Fruit fly (Drosophila melanogaster) whole organism, embryonic: ENCODE measurements around the gene Fpgs1.

Source experiments
- Atf3 ChIP-seq: fragments of 200-800 bp; sonication (Bioruptor generic); optimal IDR thresholded peaks from 3 replicates; lab custom pipeline; 2016; ENCODE audit warnings: missing biosample characterization, missing genetic modification characterization
- Atf6 ChIP-seq: fragments of 200-800 bp; sonication (Bioruptor generic); IDR thresholded peaks from 2 replicates; pipeline ENCODE4 v1.3.6; 2022; ENCODE audit warnings: missing biosample characterization, missing genetic modification characterization
- CG12219 ChIP-seq: fragments of 200-800 bp; sonication (Bioruptor generic); optimal IDR thresholded peaks from 3 replicates; lab custom pipeline; 2018; ENCODE audit warnings: missing biosample characterization, mild to moderate bottlenecking, missing genetic modification characterization
- CG14050 ChIP-seq: fragments of 200-800 bp; sonication (Bioruptor generic); IDR thresholded peaks from 3 replicates; pipeline ENCODE4 v1.3.6; 2022; ENCODE audit warnings: missing biosample characterization, missing genetic modification characterization
- CG15696 ChIP-seq: fragments of 200-800 bp; sonication (Bioruptor generic); optimal IDR thresholded peaks from 2 replicates; lab custom pipeline; 2019; ENCODE audit warnings: missing biosample characterization, mild to moderate bottlenecking, missing genetic modification characterization, moderate library complexity
- CG18619 ChIP-seq: fragments of 200-800 bp; sonication (Bioruptor generic); optimal IDR thresholded peaks from 3 replicates; lab custom pipeline; 2017; ENCODE audit warnings: missing biosample characterization, mild to moderate bottlenecking, missing genetic modification characterization
- CG2712 ChIP-seq: fragments of 200-800 bp; optimal IDR thresholded peaks from 3 replicates; lab custom pipeline; 2019; ENCODE audit warnings: missing biosample characterization, mild to moderate bottlenecking, missing genetic modification characterization, moderate library complexity
- CG2889 ChIP-seq: fragments of 200-800 bp; sonication (Bioruptor generic); IDR thresholded peaks from 3 replicates; pipeline ENCODE4 v1.3.6; 2022; ENCODE audit warnings: missing biosample characterization, missing genetic modification characterization
- CG31441 ChIP-seq: fragments of 200-800 bp; sonication (Bioruptor generic); IDR thresholded peaks from 2 replicates; pipeline ENCODE4 v1.3.6; 2022; ENCODE audit warnings: missing biosample characterization, missing genetic modification characterization
- CG33213 ChIP-seq: fragments of 200-800 bp; sonication (Bioruptor generic); optimal IDR thresholded peaks from 3 replicates; lab custom pipeline; 2016; ENCODE audit warnings: missing biosample characterization, missing genetic modification characterization
- CG5953 ChIP-seq: fragments of 200-800 bp; sonication (Bioruptor generic); IDR thresholded peaks from 2 replicates; pipeline ENCODE4 v1.3.6; 2022; ENCODE audit warnings: missing biosample characterization, missing genetic modification characterization
- CG7987 ChIP-seq: fragments of 200-800 bp; sonication (Bioruptor generic); optimal IDR thresholded peaks from 2 replicates; lab custom pipeline; 2018; ENCODE audit warnings: missing biosample characterization, mild to moderate bottlenecking, missing genetic modification characterization, moderate library complexity
- CG8359 ChIP-seq: fragments of 200-800 bp; sonication (Bioruptor generic); optimal IDR thresholded peaks from 2 replicates; lab custom pipeline; 2017; ENCODE audit warnings: missing biosample characterization, mild to moderate bottlenecking, missing genetic modification characterization, borderline replicate concordance
- CG8388 ChIP-seq: fragments of 200-800 bp; sonication (Bioruptor generic); optimal IDR thresholded peaks from 2 replicates; lab custom pipeline; 2019; ENCODE audit warnings: missing biosample characterization, mild to moderate bottlenecking, missing genetic modification characterization, moderate library complexity
- CG9797 ChIP-seq: fragments of 200-800 bp; sonication (Bioruptor generic); optimal IDR thresholded peaks from 3 replicates; lab custom pipeline; 2018; ENCODE audit warnings: missing biosample characterization, mild to moderate bottlenecking, missing genetic modification characterization
- CrebB ChIP-seq: fragments of 200-800 bp; sonication (Bioruptor generic); optimal IDR thresholded peaks from 3 replicates; lab custom pipeline; 2018; ENCODE audit warnings: missing biosample characterization, mild to moderate bottlenecking, missing genetic modification characterization
- Ets65A ChIP-seq: fragments of 200-800 bp; sonication (Bioruptor generic); peaks from one replicate; lab custom pipeline; 2016; ENCODE audit warnings: missing biosample characterization, missing genetic modification characterization
- Ets97D ChIP-seq: fragments of 200-800 bp; sonication (Bioruptor generic); optimal IDR thresholded peaks from 3 replicates; lab custom pipeline; 2016; ENCODE audit warnings: missing biosample characterization, missing genetic modification characterization
- HmgD ChIP-seq: fragments of 200-800 bp; sonication (Bioruptor generic); optimal IDR thresholded peaks from 3 replicates; lab custom pipeline; 2016; ENCODE audit warnings: missing biosample characterization, missing genetic modification characterization
- Hr51 ChIP-seq, 2 experiments: fragments of 200-800 bp; sonication (Bioruptor generic); optimal IDR thresholded peaks; 2 replicates in 1 of 2; 3 replicates in 1 of 2; lab custom pipeline; 2016 to 2018; ENCODE audit warnings: missing biosample characterization in 2 of 2, missing genetic modification characterization in 2 of 2, mild to moderate bottlenecking in 1 of 2, moderate library complexity in 1 of 2
- Poxn ChIP-seq: fragments of 200-800 bp; sonication (Bioruptor generic); IDR thresholded peaks from 2 replicates; pipeline ENCODE4 v1.3.6; 2022; ENCODE audit warnings: missing biosample characterization, missing genetic modification characterization
- Sox100B ChIP-seq: fragments of 200-800 bp; sonication (Bioruptor generic); optimal IDR thresholded peaks from 3 replicates; lab custom pipeline; 2018; ENCODE audit warnings: missing biosample characterization, mild to moderate bottlenecking, missing genetic modification characterization
- Sry-δ ChIP-seq: fragments of 200-800 bp; sonication (Bioruptor generic); optimal IDR thresholded peaks from 2 replicates; lab custom pipeline; 2016; ENCODE audit warnings: missing biosample characterization, missing genetic modification characterization
- Tbp ChIP-seq: fragments of >200 bp; optimal IDR thresholded peaks from 2 replicates; lab custom pipeline; 2018; ENCODE audit warnings: missing biosample characterization, missing genetic modification characterization
- Trl ChIP-seq, 3 experiments: fragments of >200 bp in 2 of 3; fragments of 200-800 bp in 1 of 3; sonication (Bioruptor generic) in 1 of 3; optimal IDR thresholded peaks; 2 replicates in 1 of 3; 3 replicates in 2 of 3; lab custom pipeline; 2016 to 2017; ENCODE audit warnings: missing biosample characterization in 1 of 3, missing genetic modification characterization in 1 of 3
- YL-1 ChIP-seq: fragments of 200-800 bp; sonication (Bioruptor generic); optimal IDR thresholded peaks from 3 replicates; lab custom pipeline; 2017; ENCODE audit warnings: missing biosample characterization, mild to moderate bottlenecking, missing genetic modification characterization
- ash1 ChIP-seq: fragments of 200-800 bp; sonication (Bioruptor generic); optimal IDR thresholded peaks from 2 replicates; lab custom pipeline; 2018; ENCODE audit warnings: missing biosample characterization, mild to moderate bottlenecking, missing genetic modification characterization
- bowl ChIP-seq: fragments of 200-800 bp; sonication (Bioruptor generic); IDR thresholded peaks from 2 replicates; pipeline ENCODE4 v1.3.6; 2022; ENCODE audit warnings: missing biosample characterization, missing genetic modification characterization
- chif ChIP-seq, 2 experiments: fragments of 200-800 bp; sonication (Bioruptor generic); optimal IDR thresholded peaks; 3 replicates each; lab custom pipeline; 2016; ENCODE audit warnings: missing biosample characterization in 2 of 2, missing genetic modification characterization in 2 of 2
- dmrt11E ChIP-seq: fragments of 200-800 bp; sonication (Bioruptor generic); optimal IDR thresholded peaks from 3 replicates; lab custom pipeline; 2018; ENCODE audit warnings: missing biosample characterization, mild to moderate bottlenecking, missing genetic modification characterization, moderate library complexity
- fd102C ChIP-seq: fragments of 200-800 bp; sonication (Bioruptor generic); optimal IDR thresholded peaks from 2 replicates; lab custom pipeline; 2018; ENCODE audit warnings: missing biosample characterization, mild to moderate bottlenecking, missing genetic modification characterization, moderate library complexity
- gce ChIP-seq: fragments of 200-800 bp; sonication (Bioruptor generic); IDR thresholded peaks from 3 replicates; pipeline ENCODE4 v1.3.6; 2022; ENCODE audit warnings: missing biosample characterization, missing genetic modification characterization
- gfzf ChIP-seq: fragments of 200-800 bp; sonication (Bioruptor generic); optimal IDR thresholded peaks from 2 replicates; lab custom pipeline; 2016; ENCODE audit warnings: missing biosample characterization, mild to moderate bottlenecking, missing genetic modification characterization, moderate library complexity
- grau ChIP-seq: fragments of 200-800 bp; optimal IDR thresholded peaks from 3 replicates; lab custom pipeline; 2019; ENCODE audit warnings: missing biosample characterization, mild to moderate bottlenecking, missing genetic modification characterization, moderate library complexity
- jing ChIP-seq: fragments of 200-800 bp; sonication (Bioruptor generic); optimal IDR thresholded peaks from 2 replicates; lab custom pipeline; 2018; ENCODE audit warnings: missing biosample characterization, mild to moderate bottlenecking, missing genetic modification characterization
- ken ChIP-seq: fragments of 200-800 bp; sonication (Bioruptor generic); IDR thresholded peaks from 3 replicates; pipeline ENCODE4 v1.3.6; 2022; ENCODE audit warnings: missing biosample characterization, missing genetic modification characterization
- mirr ChIP-seq: fragments of 200-800 bp; sonication (Bioruptor generic); optimal IDR thresholded peaks from 3 replicates; lab custom pipeline; 2018; ENCODE audit warnings: missing biosample characterization, mild to moderate bottlenecking, missing genetic modification characterization
- nom ChIP-seq: fragments of 200-800 bp; sonication (Bioruptor generic); optimal IDR thresholded peaks from 2 replicates; lab custom pipeline; 2017; ENCODE audit warnings: missing biosample characterization, missing genetic modification characterization, mild to moderate bottlenecking, moderate library complexity, missing genetic modification reagents
- pan ChIP-seq, 4 experiments: fragments of >200 bp in 3 of 4; fragments of 200-800 bp in 1 of 4; sonication (Bioruptor generic) in 1 of 4; optimal IDR thresholded peaks in 3 of 4; IDR thresholded peaks in 1 of 4; 2 replicates each; pipeline versions ENCODE4 v1.3.6 to Lab custom; 2017 to 2022; ENCODE audit warnings: missing biosample characterization in 2 of 4, missing genetic modification characterization in 2 of 4, mixed read lengths in 1 of 4
- pfk ChIP-seq: fragments of 200-800 bp; sonication (Bioruptor generic); optimal IDR thresholded peaks from 2 replicates; lab custom pipeline; 2018; ENCODE audit warnings: missing biosample characterization, mild to moderate bottlenecking, missing genetic modification characterization, moderate library complexity
- rib ChIP-seq: fragments of 200-800 bp; sonication (Bioruptor generic); IDR thresholded peaks from 2 replicates; pipeline ENCODE4 v1.3.6; 2022; ENCODE audit warnings: missing biosample characterization, missing genetic modification characterization
- row ChIP-seq: fragments of 200-800 bp; sonication (Bioruptor generic); IDR thresholded peaks from 3 replicates; pipeline ENCODE4 v1.3.6; 2022; ENCODE audit warnings: missing biosample characterization, missing genetic modification characterization
- sc ChIP-seq, 3 experiments: fragments of >200 bp in 2 of 3; fragments of 200-800 bp in 1 of 3; sonication (Bioruptor generic) in 1 of 3; optimal IDR thresholded peaks; 2 replicates in 2 of 3; 3 replicates in 1 of 3; lab custom pipeline; 2017; ENCODE audit warnings: mild to moderate bottlenecking in 1 of 3, missing biosample characterization in 1 of 3, missing genetic modification characterization in 1 of 3, missing genetic modification reagents in 1 of 3
- sima ChIP-seq: fragments of 200-800 bp; sonication (Bioruptor generic); optimal IDR thresholded peaks from 2 replicates; lab custom pipeline; 2016; ENCODE audit warnings: missing biosample characterization, missing genetic modification characterization
- slou ChIP-seq: fragments of 200-800 bp; sonication (Bioruptor generic); optimal IDR thresholded peaks from 3 replicates; lab custom pipeline; 2016; ENCODE audit warnings: missing biosample characterization, missing genetic modification characterization
- unc-4 ChIP-seq: fragments of 200-800 bp; sonication (Bioruptor generic); IDR thresholded peaks from 2 replicates; pipeline ENCODE4 v1.3.6; 2022; ENCODE audit warnings: missing biosample characterization, missing genetic modification characterization; ENCODE audit not compliant: partially characterized antibody
- usp ChIP-seq: fragments of >200 bp; optimal IDR thresholded peaks from 2 replicates; lab custom pipeline; 2017; ENCODE audit warnings: missing biosample characterization, missing genetic modification characterization
- wek ChIP-seq: fragments of 200-800 bp; sonication (Bioruptor generic); optimal IDR thresholded peaks from 3 replicates; lab custom pipeline; 2018; ENCODE audit warnings: missing biosample characterization, mild to moderate bottlenecking, missing genetic modification characterization, moderate library complexity

Gene Fpgs1

dm6 chrX:12662679-12663463, 51.2 kb downstream of the Fpgs1 start (continued):
- no peak for TF ChIP-seq Atf6 (GFP tag; lab: Robert Waterston, UW)
- TF ChIP-seq Poxn (GFP tag; lab: Robert Waterston, UW) = no peak
- TF ChIP-seq chif (GFP tag; optimal IDR thresholded peaks at IDR 0.05; lab: Kevin White, UChicago) = no peak
- no peak for TF ChIP-seq pan (optimal IDR thresholded peaks at IDR 0.05; lab: Kevin White, UChicago)
- no peak for TF ChIP-seq pan (GFP tag; optimal IDR thresholded peaks at IDR 0.05 in 1 of 2, IDR thresholded peaks at IDR 0.05 in 1 of 2)
- TF ChIP-seq CG12219 (GFP tag; lab: Kevin White, UChicago) = no peak
- no peak for TF ChIP-seq rib (GFP tag; lab: Robert Waterston, UW)
- TF ChIP-seq Hr51 (GFP tag; optimal IDR thresholded peaks at IDR 0.05; lab: Kevin White, UChicago) = peak in 1 of 2 experiments; percentile 35
- TF ChIP-seq Ets65A (GFP tag; lab: Kevin White, UChicago) = no peak
- no peak for TF ChIP-seq slou (GFP tag; lab: Kevin White, UChicago)
- TF ChIP-seq CG2712 (tag; lab: Kevin White, UChicago) = peak; percentile 30
- TF ChIP-seq Atf3 (GFP tag; lab: Kevin White, UChicago) = no peak
- no peak for TF ChIP-seq bowl (GFP tag; lab: Robert Waterston, UW)
- TF ChIP-seq Sry-δ (GFP tag; lab: Kevin White, UChicago) = no peak
- TF ChIP-seq ash1 (GFP tag; lab: Kevin White, UChicago) = no peak
- TF ChIP-seq HmgD (GFP tag; lab: Kevin White, UChicago) = no peak
- TF ChIP-seq CG9797 (GFP tag; lab: Kevin White, UChicago) = no peak
- no peak for TF ChIP-seq fd102C (GFP tag; lab: Kevin White, UChicago)
- TF ChIP-seq CG15696 (tag; lab: Kevin White, UChicago) = peak; percentile 45
- peak; percentile 40; the same call in 1 of the 2 replicates for TF ChIP-seq CG31441
- TF ChIP-seq Sox100B (GFP tag; lab: Kevin White, UChicago) = no peak
- TF ChIP-seq nom (GFP tag; lab: Kevin White, UChicago) = no peak
- peak; percentile 91 for TF ChIP-seq grau (tag; lab: Kevin White, UChicago)
- 0 out of 3 replicates have a peak, but pooled peaks have one; percentile 39 for TF ChIP-seq ken
- no peak for TF ChIP-seq YL-1 (GFP tag; lab: Kevin White, UChicago)
- no peak for TF ChIP-seq jing (GFP tag; lab: Kevin White, UChicago)
- no peak for TF ChIP-seq usp
- no peak for TF ChIP-seq gce
- peak; percentile 58 for TF ChIP-seq row (GFP tag; lab: Robert Waterston, UW)
- TF ChIP-seq CG33213 = no peak
- TF ChIP-seq unc-4 = no peak
- no peak for TF ChIP-seq CG14050 (GFP tag; lab: Robert Waterston, UW)
- no peak for TF ChIP-seq CG8359 (GFP tag; lab: Kevin White, UChicago)
- TF ChIP-seq sima (GFP tag; lab: Kevin White, UChicago) = no peak
- no peak for TF ChIP-seq mirr
- no peak for TF ChIP-seq pfk (GFP tag; lab: Kevin White, UChicago)
- no peak for TF ChIP-seq CG5953 (GFP tag; lab: Robert Waterston, UW)
- TF ChIP-seq wek (GFP tag; lab: Kevin White, UChicago) = no peak
- no peak for TF ChIP-seq gfzf (GFP tag; lab: Kevin White, UChicago)
- TF ChIP-seq dmrt11E (tag; lab: Kevin White, UChicago) = peak; percentile 50
- peak in 1 of 2 experiments; percentile 33 for TF ChIP-seq Trl (optimal IDR thresholded peaks at IDR 0.05; lab: Kevin White, UChicago)
- no peak for TF ChIP-seq Trl (GFP tag; optimal IDR thresholded peaks at IDR 0.05; lab: Kevin White, UChicago)
- no peak for TF ChIP-seq CG7987 (GFP tag; lab: Kevin White, UChicago)
- no peak for TF ChIP-seq CG8388 (GFP tag; lab: Kevin White, UChicago)
- no peak for TF ChIP-seq CG18619 (GFP tag; lab: Kevin White, UChicago)
- no peak for TF ChIP-seq CrebB
- TF ChIP-seq Tbp = no peak
- no peak for TF ChIP-seq CG2889 (GFP tag; lab: Robert Waterston, UW)
- no peak for TF ChIP-seq Ets97D (GFP tag; lab: Kevin White, UChicago)
- TF ChIP-seq sc (optimal IDR thresholded peaks at IDR 0.05; lab: Kevin White, UChicago) = no peak
- TF ChIP-seq sc (GFP tag; optimal IDR thresholded peaks at IDR 0.05; lab: Kevin White, UChicago) = no peak
